Worm (Caenorhabditis elegans) whole organism, young adult: ENCODE data around the gene smcl-1.

ENCODE experiments used
- B0019.2 ChIP-seq: fragments of 200-800 bp; sonication (Bioruptor generic); conservative IDR thresholded peaks from 2 replicates; pipeline ENCODE4 v1.3.6; 2022; ENCODE audit warnings: missing genetic modification reagents, missing genetic modification characterization, missing compliant biosample characterization
- B0261.1 ChIP-seq: sonication (generic microtip); optimal IDR thresholded peaks from 2 replicates; lab custom pipeline; 2016; ENCODE audit warnings: mild to moderate bottlenecking, missing genetic modification characterization, moderate library complexity, missing compliant biosample characterization
- C06A6.2 ChIP-seq: fragments of 200-800 bp; sonication (Bioruptor generic); conservative IDR thresholded peaks from 2 replicates; pipeline ENCODE4 v1.3.6; 2022; ENCODE audit warnings: missing genetic modification characterization, missing compliant biosample characterization
- C17E4.6 ChIP-seq: fragments of 200-800 bp; sonication (Bioruptor generic); IDR thresholded peaks from 2 replicates; pipeline ENCODE4 v1.3.6; 2022; ENCODE audit warnings: missing genetic modification reagents, missing genetic modification characterization, missing compliant biosample characterization
- F10E7.11 ChIP-seq: sonication (generic microtip); optimal IDR thresholded peaks from 2 replicates; lab custom pipeline; 2017; ENCODE audit warnings: mild to moderate bottlenecking, missing genetic modification characterization, moderate library complexity, missing compliant biosample characterization
- F33H1.4 ChIP-seq: fragments of 200-800 bp; sonication (Bioruptor generic); IDR thresholded peaks from 2 replicates; pipeline ENCODE4 v1.3.6; 2022; ENCODE audit warnings: missing genetic modification reagents, missing genetic modification characterization, missing compliant biosample characterization
- F49E8.2 ChIP-seq: sonication (generic microtip); optimal IDR thresholded peaks from 3 replicates; lab custom pipeline; 2017; ENCODE audit warnings: missing genetic modification characterization, mild to moderate bottlenecking, missing compliant biosample characterization, antibody characterized with exemption, moderate library complexity; ENCODE audit not compliant: insufficient read depth
- F57A8.1 ChIP-seq: fragments of 200-800 bp; sonication (Bioruptor generic); optimal IDR thresholded peaks from 2 replicates; lab custom pipeline; 2018; ENCODE audit warnings: mild to moderate bottlenecking, missing genetic modification characterization, moderate library complexity, missing compliant biosample characterization
- Y53G8AR.9 ChIP-seq: fragments of 200-800 bp; sonication (Bioruptor generic); conservative IDR thresholded peaks from 2 replicates; pipeline ENCODE4 v1.3.6; 2022; ENCODE audit warnings: missing genetic modification reagents, missing genetic modification characterization, missing compliant biosample characterization
- Y56A3A.18 ChIP-seq: fragments of 200-800 bp; sonication (Bioruptor generic); IDR thresholded peaks from 2 replicates; pipeline ENCODE4 v1.3.6; 2022; ENCODE audit warnings: missing genetic modification reagents, missing genetic modification characterization, missing compliant biosample characterization
- Y79H2A.3 ChIP-seq: fragments of 200-800 bp; sonication (Bioruptor generic); conservative IDR thresholded peaks from 2 replicates; pipeline ENCODE4 v1.3.6; 2022; ENCODE audit warnings: missing genetic modification reagents, missing genetic modification characterization, missing compliant biosample characterization
- ZK185.1 ChIP-seq: sonication (generic microtip); optimal IDR thresholded peaks from 2 replicates; lab custom pipeline; 2016; ENCODE audit warnings: mild to moderate bottlenecking, missing genetic modification characterization, missing compliant biosample characterization; ENCODE audit not compliant: poor library complexity, severe bottlenecking
- aptf-2 ChIP-seq: fragments of 200-800 bp; sonication (Bioruptor generic); conservative IDR thresholded peaks from 2 replicates; pipeline ENCODE4 v1.3.6; 2022; ENCODE audit warnings: missing genetic modification reagents, missing genetic modification characterization, missing compliant biosample characterization
- attf-3 ChIP-seq: fragments of 200-800 bp; sonication (Bioruptor generic); conservative IDR thresholded peaks from 2 replicates; pipeline ENCODE4 v1.3.6; 2022; ENCODE audit warnings: missing genetic modification reagents, missing genetic modification characterization, missing compliant biosample characterization
- attf-5 ChIP-seq: fragments of 200-800 bp; sonication (Bioruptor generic); optimal IDR thresholded peaks from 2 replicates; lab custom pipeline; 2018; ENCODE audit warnings: mild to moderate bottlenecking, missing genetic modification characterization, missing compliant biosample characterization
- bed-2 ChIP-seq: fragments of 200-800 bp; sonication (Bioruptor generic); IDR thresholded peaks from 2 replicates; pipeline ENCODE4 v1.3.6; 2022; ENCODE audit warnings: missing genetic modification reagents, missing genetic modification characterization, missing compliant biosample characterization
- cebp-2 ChIP-seq: fragments of 200-800 bp; sonication (Bioruptor generic); IDR thresholded peaks from 2 replicates; pipeline ENCODE4 v1.3.6; 2022; ENCODE audit warnings: missing genetic modification characterization, missing compliant biosample characterization
- ceh-27 ChIP-seq: fragments of 200-800 bp; sonication (Bioruptor generic); optimal IDR thresholded peaks from 2 replicates; lab custom pipeline; 2018; ENCODE audit warnings: mild to moderate bottlenecking, missing genetic modification characterization, moderate library complexity, missing compliant biosample characterization
- ceh-79 ChIP-seq: sonication (generic microtip); optimal IDR thresholded peaks from 2 replicates; lab custom pipeline; 2017; ENCODE audit warnings: mild to moderate bottlenecking, missing genetic modification characterization, missing compliant biosample characterization
- dox-1 ChIP-seq: fragments of 200-800 bp; sonication (Bioruptor generic); IDR thresholded peaks from 2 replicates; pipeline ENCODE4 v1.3.6; 2022; ENCODE audit warnings: missing genetic modification reagents, missing genetic modification characterization, missing compliant biosample characterization
- efl-1 ChIP-seq: fragments of 150-350 bp; optimal IDR thresholded peaks from 2 replicates; lab custom pipeline; 2014; ENCODE audit warnings: missing biosample characterization, missing genetic modification reagents, missing genetic modification characterization
- egrh-3 ChIP-seq: fragments of 200-800 bp; sonication (Bioruptor generic); IDR thresholded peaks from 2 replicates; pipeline ENCODE4 v1.3.6; 2022; ENCODE audit warnings: missing genetic modification reagents, missing genetic modification characterization, missing compliant biosample characterization
- hlh-12 ChIP-seq: sonication (generic microtip); optimal IDR thresholded peaks from 2 replicates; lab custom pipeline; 2016; ENCODE audit warnings: missing genetic modification characterization, missing compliant biosample characterization
- hmg-20 ChIP-seq: fragments of 200-800 bp; sonication (Bioruptor generic); IDR thresholded peaks from 2 replicates; pipeline ENCODE4 v1.3.6; 2022; ENCODE audit warnings: missing genetic modification reagents, missing genetic modification characterization, missing compliant biosample characterization
- lag-1 ChIP-seq: fragments of 200-800 bp; sonication (Bioruptor generic); IDR thresholded peaks from 2 replicates; pipeline ENCODE4 v1.3.6; 2022; ENCODE audit warnings: missing genetic modification reagents, missing genetic modification characterization, missing compliant biosample characterization
- let-607 ChIP-seq, 2 experiments: fragments of 200-800 bp in 1 of 2; sonication (Bioruptor generic) in 1 of 2; sonication (generic microtip) in 1 of 2; optimal IDR thresholded peaks; 2 replicates each; lab custom pipeline; 2016 to 2018; ENCODE audit warnings: mild to moderate bottlenecking in 2 of 2, missing compliant biosample characterization in 2 of 2, missing genetic modification characterization in 2 of 2, moderate library complexity in 2 of 2, missing genotype in 1 of 2
- lsy-27 ChIP-seq: sonication (generic microtip); optimal IDR thresholded peaks from 2 replicates; lab custom pipeline; 2017; ENCODE audit warnings: missing genetic modification characterization, mild to moderate bottlenecking, missing compliant biosample characterization, antibody characterized with exemption, missing genotype, borderline replicate concordance; ENCODE audit not compliant: insufficient read depth
- madf-10 ChIP-seq: sonication (generic microtip); optimal IDR thresholded peaks from 2 replicates; lab custom pipeline; 2016; ENCODE audit warnings: mild to moderate bottlenecking, missing genetic modification characterization, missing compliant biosample characterization
- nhr-120 ChIP-seq: fragments of 200-800 bp; sonication (Bioruptor generic); IDR thresholded peaks from 2 replicates; pipeline ENCODE4 v1.3.6; 2022; ENCODE audit warnings: missing genetic modification characterization, missing compliant biosample characterization
- nhr-80 ChIP-seq: sonication (generic microtip); optimal IDR thresholded peaks from 2 replicates; lab custom pipeline; 2016; ENCODE audit warnings: missing genetic modification characterization, missing compliant biosample characterization
- pbrm-1 ChIP-seq: fragments of 200-800 bp; sonication (Bioruptor generic); IDR thresholded peaks from 2 replicates; pipeline ENCODE4 v1.3.6; 2022; ENCODE audit warnings: missing genetic modification reagents, missing genetic modification characterization, missing compliant biosample characterization
- repo-1 ChIP-seq: sonication (generic microtip); optimal IDR thresholded peaks from 2 replicates; lab custom pipeline; 2017; ENCODE audit warnings: mild to moderate bottlenecking, missing genetic modification characterization, missing compliant biosample characterization
- sdz-38 ChIP-seq: sonication (generic microtip); optimal IDR thresholded peaks from 2 replicates; lab custom pipeline; 2016; ENCODE audit warnings: missing genotype, missing genetic modification characterization, missing compliant biosample characterization
- sea-2 ChIP-seq: fragments of 200-800 bp; sonication (Bioruptor generic); IDR thresholded peaks from 2 replicates; pipeline ENCODE4 v1.3.6; 2022; ENCODE audit warnings: missing genetic modification characterization, missing compliant biosample characterization
- snpc-1.3 ChIP-seq: sonication (generic microtip); optimal IDR thresholded peaks from 2 replicates; lab custom pipeline; 2017; ENCODE audit warnings: missing genetic modification characterization, mild to moderate bottlenecking, missing compliant biosample characterization, antibody characterized with exemption, moderate library complexity, missing genotype, missing genetic modification reagents; ENCODE audit not compliant: insufficient read depth
- tbp1 ChIP-seq: fragments of 200-800 bp; sonication (Bioruptor generic); optimal IDR thresholded peaks from 2 replicates; lab custom pipeline; 2018; ENCODE audit warnings: mild to moderate bottlenecking, missing genetic modification characterization, missing compliant biosample characterization
- tbx-9 ChIP-seq: sonication (generic microtip); optimal IDR thresholded peaks from 2 replicates; lab custom pipeline; 2016; ENCODE audit warnings: borderline replicate concordance, missing genetic modification characterization, inconsistent platforms, missing compliant biosample characterization
- unc-62 ChIP-seq: fragments of 150-350 bp; optimal IDR thresholded peaks from 2 replicates; lab custom pipeline; 2014; ENCODE audit warnings: missing biosample characterization, missing genetic modification reagents, missing genetic modification characterization
- zfh-2 ChIP-seq: fragments of 200-800 bp; sonication (Bioruptor generic); conservative IDR thresholded peaks from 2 replicates; pipeline ENCODE4 v1.3.6; 2022; ENCODE audit warnings: missing genetic modification reagents, missing genetic modification characterization, missing compliant biosample characterization
- ztf-28 ChIP-seq: fragments of 200-800 bp; sonication (Bioruptor generic); IDR thresholded peaks from 2 replicates; pipeline ENCODE4 v1.3.6; 2022; ENCODE audit warnings: missing genetic modification reagents, missing genetic modification characterization, missing compliant biosample characterization

Gene smcl-1

ce11 chrX:11680851-11681250, 12.4 kb upstream of the smcl-1 start, which contains the start of gene T04F8.7 (continued):
- no peak for TF ChIP-seq pbrm-1
- TF ChIP-seq B0019.2 (GFP tag; lab: Robert Waterston, UW), result no peak
- no peak for TF ChIP-seq ztf-28
- TF ChIP-seq unc-62 (GFP tag; lab: Kevin White, UChicago), result peak; percentile 28
- no peak for TF ChIP-seq nhr-120 (GFP tag; lab: Robert Waterston, UW)
- TF ChIP-seq dox-1 (GFP tag; lab: Robert Waterston, UW), result peak; percentile 66
- no peak for TF ChIP-seq lsy-27 (tag; lab: Kevin White, UChicago)
- peak in 1 of 2 experiments; percentile 69 for TF ChIP-seq let-607 (tag; optimal IDR thresholded peaks at IDR 0.05; lab: Kevin White, UChicago)
- TF ChIP-seq F10E7.11 (tag; lab: Kevin White, UChicago), result no peak
- TF ChIP-seq ZK185.1 (tag; lab: Kevin White, UChicago), result no peak
- no peak for TF ChIP-seq snpc-1.3 (tag; lab: Kevin White, UChicago)
- TF ChIP-seq madf-10 (tag; lab: Kevin White, UChicago), result no peak
- TF ChIP-seq hmg-20 (GFP tag; lab: Robert Waterston, UW), result no peak
- TF ChIP-seq C17E4.6 (GFP tag; lab: Robert Waterston, UW), result no peak
- no peak for TF ChIP-seq Y56A3A.18 (GFP tag; lab: Robert Waterston, UW)
- no peak for TF ChIP-seq sdz-38 (tag; lab: Kevin White, UChicago)
- no peak for TF ChIP-seq repo-1 (tag; lab: Kevin White, UChicago)
- no peak for TF ChIP-seq lag-1 (GFP tag; lab: Robert Waterston, UW)
- no peak for TF ChIP-seq bed-2 (GFP tag; lab: Robert Waterston, UW)
- no peak for TF ChIP-seq attf-3 (GFP tag; lab: Robert Waterston, UW)
- no peak for TF ChIP-seq zfh-2 (GFP tag; lab: Robert Waterston, UW)
- TF ChIP-seq F57A8.1 (GFP tag; lab: Kevin White, UChicago), result no peak
- no peak for TF ChIP-seq efl-1
- no peak for TF ChIP-seq cebp-2 (GFP tag; lab: Robert Waterston, UW)
- TF ChIP-seq F49E8.2 (tag; lab: Kevin White, UChicago), result no peak
- 0 out of 2 replicates have a peak, but pooled peaks have one; percentile 22 for TF ChIP-seq Y53G8AR.9 (GFP tag; lab: Robert Waterston, UW)
- TF ChIP-seq hlh-12 (tag; lab: Kevin White, UChicago), result no peak
- TF ChIP-seq aptf-2 (GFP tag; lab: Robert Waterston, UW), result no peak
- TF ChIP-seq tbx-9, result no peak
- no peak for TF ChIP-seq ceh-79 (tag; lab: Kevin White, UChicago)
- TF ChIP-seq egrh-3 (GFP tag; lab: Robert Waterston, UW), result no peak
- TF ChIP-seq attf-5 (GFP tag; lab: Kevin White, UChicago), result no peak

DNA sequence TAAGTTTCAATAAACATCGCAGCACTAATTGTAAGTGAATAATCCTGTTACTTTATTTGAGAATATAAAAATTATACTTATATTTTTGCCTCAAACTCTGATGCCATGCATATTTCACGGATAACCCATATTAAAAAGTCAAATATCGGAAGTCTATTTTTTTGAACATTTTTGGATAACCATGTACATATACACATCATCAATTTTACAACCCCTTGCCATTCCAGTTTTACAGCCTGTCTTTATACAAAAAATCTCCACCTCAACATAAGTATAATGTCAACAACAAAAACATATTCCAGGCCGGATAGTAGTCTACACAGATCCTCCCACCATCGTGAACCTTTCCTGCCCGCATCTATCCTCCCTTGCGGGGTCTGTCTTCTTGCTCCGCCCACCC, 9.0 kb upstream of the smcl-1 start, which contains the start of gene hnd-1:
Gene hnd-1 (plus strand): TSS at position 301 of the 400 bp plus-strand sequence.
- TF ChIP-seq sea-2 (GFP tag; lab: Robert Waterston, UW) (no peak), egrh-3 (GFP tag; lab: Robert Waterston, UW) (no peak), efl-1 (no peak), tbp1 (GFP tag; lab: Kevin White, UChicago) (no peak), nhr-80 (tag; lab: Kevin White, UChicago) (no peak), C06A6.2 (GFP tag; lab: Robert Waterston, UW) (no peak), ceh-27 (GFP tag; lab: Kevin White, UChicago) (no peak), B0261.1 (tag; lab: Kevin White, UChicago) (no peak), F33H1.4 (GFP tag; lab: Robert Waterston, UW) (no peak), Y79H2A.3 (GFP tag; lab: Robert Waterston, UW) (no peak)
- TF ChIP-seq, all 124 proteins: peak for 0
